Fruit fly (Drosophila melanogaster): ENCODE data around the gene CG46306.

CG46306 gene

dm6 chrX:16778138-16778672 lies 57.1 kb downstream of the CG46306 start (continued):
- TF ChIP-seq salm (tag; optimal IDR thresholded peaks at IDR 0.05) (no peak), dimm (GFP tag; IDR thresholded peaks at IDR 0.05) (no peak), CG17829 (tag; optimal IDR thresholded peaks at IDR 0.05) (no peak), CG18262 (tag; optimal IDR thresholded peaks at IDR 0.05) (peak; percentile 3)

Measured in whole organism, embryonic.